Fruit fly (Drosophila melanogaster): ENCODE measurements around the gene Dip-B.

Gene Dip-B

DNA sequence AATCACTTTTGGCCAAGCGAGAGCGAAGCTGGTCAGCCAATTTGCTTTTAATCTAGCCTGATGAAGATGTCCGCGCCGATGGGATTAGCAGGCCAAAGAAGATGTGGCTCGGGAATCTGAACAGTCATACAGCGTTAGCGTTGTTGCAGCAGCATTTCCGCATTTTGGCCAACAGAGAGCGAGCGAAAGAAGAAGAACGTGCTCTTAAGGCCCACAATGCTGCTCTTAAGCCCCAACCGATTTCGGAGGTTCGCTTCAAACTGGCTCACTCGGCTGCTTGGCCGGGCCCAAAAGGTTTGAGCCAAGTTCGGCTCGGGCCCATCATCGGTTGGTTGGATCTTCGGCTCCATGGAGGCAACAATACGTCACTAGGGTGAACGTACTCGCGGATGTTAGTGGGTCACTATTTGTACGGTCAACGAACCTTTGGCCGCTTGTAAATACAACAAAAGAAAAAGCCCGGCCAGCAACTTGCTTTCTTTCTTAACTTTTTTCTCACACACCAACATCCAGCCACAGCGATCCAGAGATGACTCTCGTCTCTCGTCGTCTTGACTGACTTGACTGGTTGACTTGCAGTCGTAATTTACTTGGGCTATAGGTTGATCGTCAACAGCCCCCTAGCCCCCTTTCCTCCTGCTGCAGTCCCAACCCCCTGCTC, 7.7 kb downstream of the Dip-B start (continued):
- TF ChIP-seq hbn (GFP tag; IDR thresholded peaks at IDR 0.05; ENCODE audit: partially characterized antibody) (no peak), CG15601 (tag; optimal IDR thresholded peaks at IDR 0.05) (no peak), Adf1 (GFP tag; IDR thresholded peaks at IDR 0.05) (no peak), cad (GFP tag; optimal IDR thresholded peaks at IDR 0.05) (no peak), z (GFP tag; IDR thresholded peaks at IDR 0.05) (peak; percentile 59; the same call in 1 of the 3 replicates), btn (GFP tag; optimal IDR thresholded peaks at IDR 0.05) (no peak), CG12659 (GFP tag; optimal IDR thresholded peaks at IDR 0.05) (no peak), B-H2 (GFP tag; optimal IDR thresholded peaks at IDR 0.05) (no peak), CkIIα-i1 (GFP tag; IDR thresholded peaks at IDR 0.05) (no peak), Deaf1 (tag; optimal IDR thresholded peaks at IDR 0.05) (peak; percentile 72), crol (GFP tag; IDR thresholded peaks at IDR 0.05) (peak; percentile 72; the same call in 1 of the 2 replicates), CG43689 (GFP tag; IDR thresholded peaks at IDR 0.05) (no peak), CG2116 (GFP tag; optimal IDR thresholded peaks at IDR 0.05) (no peak), pros (GFP tag; optimal IDR thresholded peaks at IDR 0.05) (peak; percentile 74), CG18011 (GFP tag; optimal IDR thresholded peaks at IDR 0.05) (no peak)

dm6 chr3R:13790820-13791219, 8.7 kb downstream of the Dip-B start:
- TF ChIP-seq peb (GFP tag; IDR thresholded peaks at IDR 0.05) (no peak), B-H1 (GFP tag; IDR thresholded peaks at IDR 0.05) (no peak), croc (GFP tag; conservative IDR thresholded peaks at IDR 0.05) (no peak), CG32532 (GFP tag; IDR thresholded peaks at IDR 0.05) (no peak), CG34376 (GFP tag; optimal IDR thresholded peaks at IDR 0.05) (no peak), Fer1 (GFP tag; optimal IDR thresholded peaks at IDR 0.05) (no peak), CG8281 (tag; optimal IDR thresholded peaks at IDR 0.05) (no peak), al (GFP tag; IDR thresholded peaks at IDR 0.05) (no peak), hb (GFP tag; IDR thresholded peaks at IDR 0.05; ENCODE audit: partially characterized antibody) (no peak), inv (GFP tag; IDR thresholded peaks at IDR 0.05; ENCODE audit: partially characterized antibody) (no peak), HLH4C (GFP tag; IDR thresholded peaks at IDR 0.05; ENCODE audit: partially characterized antibody) (no peak), Atf3 (GFP tag; optimal IDR thresholded peaks at IDR 0.05) (no peak)

DNA sequence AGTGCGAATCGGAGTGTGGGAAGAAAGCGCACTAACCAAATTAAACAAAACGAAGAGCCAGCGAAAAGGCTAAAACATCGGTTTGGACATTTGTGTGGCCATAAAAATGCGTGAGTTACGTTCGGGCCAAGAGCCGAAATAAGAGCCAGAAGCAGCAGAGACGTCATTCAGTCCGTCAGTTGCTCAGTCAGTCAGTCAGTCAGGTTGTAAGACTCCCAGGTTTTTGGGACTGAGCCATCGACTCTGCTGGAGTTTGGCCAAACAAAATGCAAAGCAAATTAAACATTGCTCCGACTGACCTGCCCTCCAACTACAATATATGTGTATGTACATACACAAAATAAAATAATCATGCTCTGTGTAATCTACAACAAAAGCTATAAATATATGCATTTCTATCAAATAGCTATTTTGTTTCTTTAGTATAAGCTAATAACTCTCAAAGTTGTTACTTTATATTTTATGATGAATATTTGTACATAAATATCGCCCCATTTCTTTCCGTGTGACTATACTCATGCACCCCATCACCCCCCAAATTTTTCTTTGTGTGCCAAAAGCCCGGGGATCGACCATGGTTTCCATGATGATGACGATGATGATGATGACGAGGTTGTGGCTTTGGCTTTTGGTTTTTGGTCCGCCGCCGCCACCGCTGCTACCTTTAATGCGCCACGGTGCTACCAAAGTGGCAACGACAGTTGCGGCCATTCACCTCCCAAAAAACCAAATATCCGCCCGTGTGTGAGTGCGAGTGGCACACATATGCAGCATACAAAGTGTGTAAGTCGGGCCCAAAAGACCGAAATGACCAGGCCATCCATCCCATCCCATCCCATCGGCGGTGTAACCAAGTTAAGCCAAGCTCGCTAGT, 11.3 kb downstream of the Dip-B start:
- no peak for TF ChIP-seq Meics (GFP tag; optimal IDR thresholded peaks at IDR 0.05)
- TF ChIP-seq CG6689 (GFP tag; IDR thresholded peaks at IDR 0.05): peak; percentile 43; the same call in 1 of the 2 replicates
- TF ChIP-seq CG31365 (tag; optimal IDR thresholded peaks at IDR 0.05): no peak
- TF ChIP-seq CG4854 (GFP tag; optimal IDR thresholded peaks at IDR 0.05): no peak
- peak; percentile 39 for TF ChIP-seq gcm (GFP tag; optimal IDR thresholded peaks at IDR 0.05)
- no peak for TF ChIP-seq Side (GFP tag; optimal IDR thresholded peaks at IDR 0.05)
- TF ChIP-seq CG4707 (GFP tag; optimal IDR thresholded peaks at IDR 0.05): no peak
- TF ChIP-seq exex (tag; optimal IDR thresholded peaks at IDR 0.05): no peak
- peak in 1 of 3 experiments; percentile 33 for TF ChIP-seq lola (GFP tag; optimal IDR thresholded peaks at IDR 0.05)
- no peak for TF ChIP-seq CG17186 (GFP tag; optimal IDR thresholded peaks at IDR 0.05)
- no peak for TF ChIP-seq Opbp (GFP tag; IDR thresholded peaks at IDR 0.05; ENCODE audit: partially characterized antibody)
- TF ChIP-seq insv (GFP tag; optimal IDR thresholded peaks at IDR 0.05): no peak
- TF ChIP-seq Usf (GFP tag; optimal IDR thresholded peaks at IDR 0.05): no peak
- no peak for TF ChIP-seq p53 (GFP tag; optimal IDR thresholded peaks at IDR 0.05)
- no peak for TF ChIP-seq Rx (GFP tag; IDR thresholded peaks at IDR 0.05)
- no peak for TF ChIP-seq CG43689 (GFP tag; IDR thresholded peaks at IDR 0.05)
- TF ChIP-seq Dfd (GFP tag; optimal IDR thresholded peaks at IDR 0.05): no peak
- TF ChIP-seq CG8388 (GFP tag; optimal IDR thresholded peaks at IDR 0.05): peak; percentile 71
- no peak for TF ChIP-seq mam (GFP tag; optimal IDR thresholded peaks at IDR 0.05)
- TF ChIP-seq Ptx1 (GFP tag; IDR thresholded peaks at IDR 0.05): peak; percentile 19; the same call in 1 of the 2 replicates
- no peak for TF ChIP-seq Adf1 (GFP tag; IDR thresholded peaks at IDR 0.05)

Measured in whole organism, embryonic.